Fruit fly (Drosophila melanogaster) whole organism, embryonic: Measurements from ENCODE around the gene CG6431.

Experiments used
- Ada2b ChIP-seq: fragments of 200-800 bp; sonication (Bioruptor generic); IDR thresholded peaks from 2 replicates; pipeline ENCODE4 v1.3.6; 2022; ENCODE audit warnings: missing biosample characterization, missing genetic modification characterization
- Antp ChIP-seq: fragments of 200-800 bp; sonication (Bioruptor generic); optimal IDR thresholded peaks from 3 replicates; lab custom pipeline; 2016; ENCODE audit warnings: missing biosample characterization, missing genetic modification characterization
- Atf6 ChIP-seq: fragments of 200-800 bp; sonication (Bioruptor generic); IDR thresholded peaks from 2 replicates; pipeline ENCODE4 v1.3.6; 2022; ENCODE audit warnings: missing biosample characterization, missing genetic modification characterization
- Awh ChIP-seq: fragments of 200-800 bp; sonication (Bioruptor generic); IDR thresholded peaks from 2 replicates; pipeline ENCODE4, ENCODE4 v1.3.6; 2022; ENCODE audit warnings: missing biosample characterization, missing genetic modification characterization
- CG10147 ChIP-seq: fragments of 200-800 bp; sonication (Bioruptor generic); optimal IDR thresholded peaks from 2 replicates; lab custom pipeline; 2019; ENCODE audit warnings: missing biosample characterization, mild to moderate bottlenecking, missing genetic modification characterization, moderate library complexity
- CG10431 ChIP-seq: fragments of 200-800 bp; sonication (Bioruptor generic); optimal IDR thresholded peaks from 3 replicates; lab custom pipeline; 2018; ENCODE audit warnings: missing biosample characterization, mild to moderate bottlenecking, missing genetic modification characterization
- CG10979 ChIP-seq: fragments of 200-800 bp; sonication (Bioruptor generic); optimal IDR thresholded peaks from 2 replicates; lab custom pipeline; 2018; ENCODE audit warnings: missing biosample characterization, mild to moderate bottlenecking, missing genetic modification characterization, moderate library complexity
- CG13296 ChIP-seq: fragments of 200-800 bp; sonication (Bioruptor generic); optimal IDR thresholded peaks from 3 replicates; lab custom pipeline; 2018; ENCODE audit warnings: missing biosample characterization, mild to moderate bottlenecking, missing genetic modification characterization
- CG15011 ChIP-seq: fragments of 200-800 bp; sonication (Bioruptor generic); optimal IDR thresholded peaks from 3 replicates; lab custom pipeline; 2018; ENCODE audit warnings: missing biosample characterization, mild to moderate bottlenecking, missing genetic modification characterization
- CG18262 ChIP-seq: fragments of 200-800 bp; optimal IDR thresholded peaks from 3 replicates; lab custom pipeline; 2019; ENCODE audit warnings: missing biosample characterization, mild to moderate bottlenecking, missing genetic modification characterization, moderate library complexity
- CG32767 ChIP-seq: fragments of 200-800 bp; sonication (Bioruptor generic); IDR thresholded peaks from 2 replicates; pipeline ENCODE4 v1.3.6; 2022; ENCODE audit warnings: missing biosample characterization, missing genetic modification characterization
- CG4404 ChIP-seq: fragments of 200-800 bp; sonication (Bioruptor generic); IDR thresholded peaks from 2 replicates; pipeline ENCODE4 v1.3.6; 2022; ENCODE audit warnings: missing biosample characterization, missing genetic modification characterization
- CG6254 ChIP-seq: fragments of 200-800 bp; sonication (Bioruptor generic); optimal IDR thresholded peaks from 3 replicates; lab custom pipeline; 2017; ENCODE audit warnings: mild to moderate bottlenecking, missing biosample characterization, missing genetic modification reagents, missing genetic modification characterization
- CG8944 ChIP-seq: fragments of 200-800 bp; sonication (Bioruptor generic); optimal IDR thresholded peaks from 3 replicates; lab custom pipeline; 2016; ENCODE audit warnings: missing biosample characterization, missing genetic modification characterization
- Chrac-16 ChIP-seq: fragments of 200-800 bp; sonication (Bioruptor generic); optimal IDR thresholded peaks from 3 replicates; lab custom pipeline; 2016; ENCODE audit warnings: missing biosample characterization, missing genetic modification characterization
- E2f1 ChIP-seq: fragments of 200-800 bp; sonication (Bioruptor generic); IDR thresholded peaks from 2 replicates; pipeline ENCODE4 v1.3.6; 2022; ENCODE audit warnings: missing biosample characterization, missing genetic modification characterization
- Gsc ChIP-seq: fragments of 200-800 bp; sonication (Bioruptor generic); IDR thresholded peaks from 2 replicates; pipeline ENCODE4 v1.3.6; 2022; ENCODE audit warnings: missing biosample characterization, missing genetic modification characterization
- HHEX ChIP-seq: fragments of 200-800 bp; sonication (Bioruptor generic); optimal IDR thresholded peaks from 3 replicates; lab custom pipeline; 2017; ENCODE audit warnings: missing biosample characterization, mild to moderate bottlenecking, missing genetic modification characterization, missing genetic modification reagents
- Lim3 ChIP-seq: fragments of 200-800 bp; sonication (Bioruptor generic); IDR thresholded peaks from 2 replicates; pipeline ENCODE4 v1.3.6; 2022; ENCODE audit warnings: missing biosample characterization, missing genetic modification characterization
- Rfx ChIP-seq: fragments of 200-800 bp; sonication (Bioruptor generic); IDR thresholded peaks from 2 replicates; pipeline ENCODE4 v1.3.6; 2022; ENCODE audit warnings: missing biosample characterization, missing genetic modification characterization
- Sry-β ChIP-seq: fragments of 200-800 bp; sonication (Bioruptor generic); optimal IDR thresholded peaks from 2 replicates; lab custom pipeline; 2018; ENCODE audit warnings: missing biosample characterization, mild to moderate bottlenecking, missing genetic modification characterization, moderate library complexity
- Ssrp ChIP-seq: fragments of 200-800 bp; sonication (Bioruptor generic); optimal IDR thresholded peaks from 2 replicates; lab custom pipeline; 2018; ENCODE audit warnings: missing biosample characterization, mild to moderate bottlenecking, missing genetic modification characterization, moderate library complexity
- Xrp1 ChIP-seq: fragments of 200-800 bp; sonication (Bioruptor generic); IDR thresholded peaks from 2 replicates; pipeline ENCODE4 v1.3.6; 2022; ENCODE audit warnings: missing biosample characterization, missing genetic modification characterization
- crp ChIP-seq, 2 experiments: fragments of 200-800 bp; sonication (Bioruptor generic); optimal IDR thresholded peaks; 2 replicates in 1 of 2; 3 replicates in 1 of 2; lab custom pipeline; 2017; ENCODE audit warnings: missing biosample characterization in 2 of 2, missing genetic modification characterization in 2 of 2, mild to moderate bottlenecking in 1 of 2, moderate library complexity in 1 of 2
- emc ChIP-seq: fragments of 200-800 bp; sonication (Bioruptor generic); optimal IDR thresholded peaks from 2 replicates; lab custom pipeline; 2016; ENCODE audit warnings: missing biosample characterization, missing genetic modification characterization
- fd64A ChIP-seq: fragments of 200-800 bp; sonication (Bioruptor generic); optimal IDR thresholded peaks from 3 replicates; lab custom pipeline; 2018; ENCODE audit warnings: missing biosample characterization, mild to moderate bottlenecking, missing genetic modification characterization
- gce ChIP-seq: fragments of 200-800 bp; sonication (Bioruptor generic); IDR thresholded peaks from 3 replicates; pipeline ENCODE4 v1.3.6; 2022; ENCODE audit warnings: missing biosample characterization, missing genetic modification characterization
- gem ChIP-seq: fragments of 200-800 bp; sonication (Bioruptor generic); optimal IDR thresholded peaks from 2 replicates; lab custom pipeline; 2019; ENCODE audit warnings: missing biosample characterization, mild to moderate bottlenecking, missing genetic modification characterization, moderate library complexity
- gt ChIP-seq: fragments of 200-800 bp; sonication (Bioruptor generic); IDR thresholded peaks from 2 replicates; pipeline ENCODE4 v1.3.6; 2022; ENCODE audit warnings: missing biosample characterization, missing genetic modification characterization
- jumu ChIP-seq: fragments of 200-800 bp; sonication (Bioruptor generic); optimal IDR thresholded peaks from 3 replicates; lab custom pipeline; 2016; ENCODE audit warnings: missing biosample characterization, missing genetic modification characterization
- nerfin-1 ChIP-seq: fragments of 200-800 bp; sonication (Bioruptor generic); optimal IDR thresholded peaks from 3 replicates; lab custom pipeline; 2019; ENCODE audit warnings: missing biosample characterization, mild to moderate bottlenecking, missing genetic modification characterization, moderate library complexity
- pfk ChIP-seq: fragments of 200-800 bp; sonication (Bioruptor generic); optimal IDR thresholded peaks from 2 replicates; lab custom pipeline; 2018; ENCODE audit warnings: missing biosample characterization, mild to moderate bottlenecking, missing genetic modification characterization, moderate library complexity
- phol ChIP-seq: fragments of 200-800 bp; sonication (Bioruptor generic); optimal IDR thresholded peaks from 3 replicates; lab custom pipeline; 2018; ENCODE audit warnings: missing biosample characterization, mild to moderate bottlenecking, missing genetic modification characterization, moderate library complexity
- prd ChIP-seq, 3 experiments: fragments of >200 bp in 2 of 3; fragments of 200-800 bp in 1 of 3; sonication (Bioruptor generic) in 1 of 3; optimal IDR thresholded peaks in 2 of 3; IDR thresholded peaks in 1 of 3; 2 replicates in 2 of 3; 3 replicates in 1 of 3; pipeline versions ENCODE4 v1.3.6 to Lab custom; 2017 to 2022; ENCODE audit warnings: missing biosample characterization in 1 of 3, missing genetic modification characterization in 1 of 3
- psq ChIP-seq: fragments of 200-800 bp; sonication (Bioruptor generic); optimal IDR thresholded peaks from 2 replicates; lab custom pipeline; 2017; ENCODE audit warnings: missing biosample characterization, missing genetic modification characterization
- row ChIP-seq: fragments of 200-800 bp; sonication (Bioruptor generic); IDR thresholded peaks from 3 replicates; pipeline ENCODE4 v1.3.6; 2022; ENCODE audit warnings: missing biosample characterization, missing genetic modification characterization
- stc ChIP-seq: fragments of 200-800 bp; sonication (Bioruptor generic); IDR thresholded peaks from 2 replicates; pipeline ENCODE4 v1.3.6; 2022; ENCODE audit warnings: missing biosample characterization, missing genetic modification characterization
- sug ChIP-seq: fragments of 200-800 bp; optimal IDR thresholded peaks from 2 replicates; lab custom pipeline; 2019; ENCODE audit warnings: missing biosample characterization, mild to moderate bottlenecking, missing genetic modification characterization, moderate library complexity
- tup ChIP-seq: fragments of 200-800 bp; sonication (Bioruptor generic); optimal IDR thresholded peaks from 2 replicates; lab custom pipeline; 2016; ENCODE audit warnings: missing biosample characterization, mild to moderate bottlenecking, missing genetic modification characterization, moderate library complexity

CG6431 gene

DNA sequence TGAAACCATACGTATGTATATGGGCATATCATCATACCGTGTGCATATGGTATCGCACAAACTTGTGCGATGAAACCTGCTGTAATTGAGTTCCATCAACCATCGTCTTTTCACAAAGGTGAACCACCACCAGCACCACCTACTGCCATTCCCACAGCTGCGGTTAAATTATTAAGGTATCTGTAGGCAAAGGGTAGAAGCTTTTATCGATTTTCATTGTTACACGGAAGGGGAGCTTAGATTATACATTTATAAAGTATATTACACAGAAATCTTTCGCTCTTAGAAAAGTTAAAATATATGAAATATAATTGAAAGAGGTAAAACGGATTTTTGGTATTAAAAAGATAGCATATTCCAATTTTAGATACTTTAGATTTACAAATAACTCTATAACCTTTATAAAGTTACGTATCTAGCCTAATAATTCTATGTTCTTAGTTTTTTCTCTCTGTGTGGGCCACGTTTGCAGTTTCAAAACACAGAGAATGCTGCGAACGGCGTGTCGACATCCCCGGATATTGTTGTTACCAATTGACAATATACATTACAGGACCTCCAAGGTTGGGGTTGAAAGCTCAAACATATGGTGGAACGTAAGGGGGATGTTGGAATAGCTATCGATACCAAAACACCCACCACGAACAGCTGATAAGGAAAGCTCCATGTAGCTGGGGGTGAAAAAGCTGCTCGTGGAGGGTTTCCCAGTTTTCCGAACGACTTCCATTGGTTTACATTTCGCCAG is 36.6 kb downstream of the CG6431 start, which contains the start of gene CG6495 (continued):
- peak; percentile 24 for TF ChIP-seq CG10147
- no peak for TF ChIP-seq Lim3 (GFP tag; lab: Robert Waterston, UW)
- TF ChIP-seq crp (GFP tag; optimal IDR thresholded peaks at IDR 0.05; lab: Kevin White, UChicago): peak in 1 of 2 experiments; percentile 71
- peak; percentile 54 for TF ChIP-seq Rfx (GFP tag; lab: Robert Waterston, UW)
- TF ChIP-seq gt (GFP tag; lab: Robert Waterston, UW): no peak
- TF ChIP-seq CG4404 (GFP tag; lab: Robert Waterston, UW): no peak
- TF ChIP-seq E2f1 (GFP tag; lab: Robert Waterston, UW): no peak
- TF ChIP-seq Xrp1 (GFP tag; lab: Robert Waterston, UW): peak; percentile 52; the same call in 1 of the 2 replicates
- TF ChIP-seq phol: peak; percentile 55
- peak; percentile 61 for TF ChIP-seq CG13296
- no peak for TF ChIP-seq Atf6 (GFP tag; lab: Robert Waterston, UW)
- peak; percentile 46; the same call in 1 of the 2 replicates for TF ChIP-seq Ada2b (GFP tag; lab: Robert Waterston, UW)
- peak; percentile 28 for TF ChIP-seq sug (tag; lab: Kevin White, UChicago)
- peak; percentile 51; the same call in 1 of the 2 replicates for TF ChIP-seq stc (GFP tag; lab: Robert Waterston, UW)
- TF ChIP-seq CG8944 (GFP tag; lab: Kevin White, UChicago): no peak
- TF ChIP-seq CG18262 (tag; lab: Kevin White, UChicago): peak; percentile 61
- no peak for TF ChIP-seq gce (GFP tag; lab: Robert Waterston, UW)
- peak; percentile 16 for TF ChIP-seq nerfin-1 (tag; lab: Kevin White, UChicago)
- TF ChIP-seq Sry-β (GFP tag; lab: Kevin White, UChicago): no peak
- no peak for TF ChIP-seq pfk (GFP tag; lab: Kevin White, UChicago)
- TF ChIP-seq HHEX (GFP tag; lab: Kevin White, UChicago): peak; percentile 30
- TF ChIP-seq Antp (GFP tag; lab: Kevin White, UChicago): no peak
- TF ChIP-seq Awh: peak; percentile 51
- TF ChIP-seq jumu: no peak
- TF ChIP-seq CG6254 (GFP tag; lab: Kevin White, UChicago): no peak
- no peak for TF ChIP-seq tup (GFP tag; lab: Kevin White, UChicago)
- TF ChIP-seq CG15011: peak; percentile 22
- TF ChIP-seq psq (GFP tag; lab: Kevin White, UChicago): no peak
- peak; percentile 59 for TF ChIP-seq CG10979
- TF ChIP-seq gem: peak; percentile 80
- TF ChIP-seq Gsc (GFP tag; lab: Robert Waterston, UW): no peak
- no peak for TF ChIP-seq prd (optimal IDR thresholded peaks at IDR 0.05; lab: Kevin White, UChicago)
- 0 out of 3 replicates have a peak, but pooled peaks have one; percentile 24 for TF ChIP-seq prd (GFP tag; IDR thresholded peaks at IDR 0.05; lab: Robert Waterston, UW)
- peak; percentile 76 for TF ChIP-seq row (GFP tag; lab: Robert Waterston, UW)
- TF ChIP-seq CG10431 (GFP tag; lab: Kevin White, UChicago): no peak
- TF ChIP-seq Chrac-16 (GFP tag; lab: Kevin White, UChicago): peak; percentile 2
- TF ChIP-seq CG32767 (GFP tag; lab: Robert Waterston, UW): no peak
- TF ChIP-seq Ssrp: peak; percentile 47
- TF ChIP-seq fd64A: no peak
- no peak for TF ChIP-seq emc (GFP tag; lab: Kevin White, UChicago)
